Worm (Caenorhabditis elegans): ENCODE data around the gene sym-2.
A peak's percentile ranks its signal among the peaks of the same experiment; 100 is the strongest.

Gene sym-2

ce11 chrII:9189648-9190047 lies 1.4 kb upstream of the sym-2 start:
- no peak for TF ChIP-seq ceh-28 (tag; optimal IDR thresholded peaks at IDR 0.05)
- TF ChIP-seq nhr-76 (tag; optimal IDR thresholded peaks at IDR 0.05) = no peak
- TF ChIP-seq lin-39 (tag; optimal IDR thresholded peaks at IDR 0.05) = no peak
- no peak for TF ChIP-seq egl-27 (tag; optimal IDR thresholded peaks at IDR 0.05)
- TF ChIP-seq elt-1 (tag; optimal IDR thresholded peaks at IDR 0.05) = peak; percentile 1
- no peak for TF ChIP-seq sea-2 (GFP tag; optimal IDR thresholded peaks at IDR 0.05)
- peak; percentile 83 for TF ChIP-seq nhr-23 (tag; optimal IDR thresholded peaks at IDR 0.05)
- peak; percentile 75 for TF ChIP-seq nhr-25 (tag; optimal IDR thresholded peaks at IDR 0.05)
- TF ChIP-seq ztf-4 (tag; optimal IDR thresholded peaks at IDR 0.05) = no peak
- TF ChIP-seq pha-4 (tag; optimal IDR thresholded peaks at IDR 0.05) = no peak
- no peak for TF ChIP-seq fos-1 (tag; optimal IDR thresholded peaks at IDR 0.05)
- no peak for TF ChIP-seq nfya-1 (tag; optimal IDR thresholded peaks at IDR 0.05; ENCODE audit: insufficient read depth)
- TF ChIP-seq eor-1 (tag; optimal IDR thresholded peaks at IDR 0.05) = no peak

- no peak for TF ChIP-seq unc-39 (tag; optimal IDR thresholded peaks at IDR 0.05)
- TF ChIP-seq pha-4 (tag; optimal IDR thresholded peaks at IDR 0.05) = peak; percentile 95
Observed at ce11 chrII:9185915-9186314, 2.4 kb downstream of the sym-2 start.

- TF ChIP-seq pqm-1 (tag; optimal IDR thresholded peaks at IDR 0.05) (peak; percentile 51), pha-4 (tag; optimal IDR thresholded peaks at IDR 0.05) (peak; percentile 48), lin-39 (tag; optimal IDR thresholded peaks at IDR 0.05) (no peak), nhr-11 (tag; optimal IDR thresholded peaks at IDR 0.05) (no peak), elt-2 (tag; optimal IDR thresholded peaks at IDR 0.05) (peak; percentile 60)
Observed at ce11 chrII:9181155-9181554, 7.1 kb downstream of the sym-2 start.

- TF ChIP-seq snpc-4 (tag; optimal IDR thresholded peaks at IDR 0.05) (no peak), pha-4 (tag; optimal IDR thresholded peaks at IDR 0.05) (no peak)
Observed at ce11 chrII:9178811-9179210, 9.5 kb downstream of the sym-2 start.

- TF ChIP-seq ceh-16 (tag; optimal IDR thresholded peaks at IDR 0.05) (no peak), nhr-76 (tag; optimal IDR thresholded peaks at IDR 0.05) (no peak), nhr-28 (tag; optimal IDR thresholded peaks at IDR 0.05) (no peak), eor-1 (tag; optimal IDR thresholded peaks at IDR 0.05) (no peak), egl-5 (tag; optimal IDR thresholded peaks at IDR 0.05) (peak; percentile 40), hmg-11 (tag; optimal IDR thresholded peaks at IDR 0.05) (peak; percentile 23), pha-4 (tag; optimal IDR thresholded peaks at IDR 0.05) (peak; percentile 82), ztf-4 (tag; optimal IDR thresholded peaks at IDR 0.05) (no peak), lin-39 (tag; optimal IDR thresholded peaks at IDR 0.05) (peak; percentile 48), ceh-9 (tag; optimal IDR thresholded peaks at IDR 0.05) (no peak), aly-2 (tag; optimal IDR thresholded peaks at IDR 0.05) (no peak), lin-15B (tag; optimal IDR thresholded peaks at IDR 0.05) (peak; percentile 58), R02D3.7 (tag; optimal IDR thresholded peaks at IDR 0.05) (no peak), jun-1 (tag; optimal IDR thresholded peaks at IDR 0.05) (no peak), zag-1 (tag; optimal IDR thresholded peaks at IDR 0.05) (no peak), nhr-43 (tag; optimal IDR thresholded peaks at IDR 0.05; ENCODE audit: poor library complexity, severe bottlenecking) (no peak), unc-62 (GFP tag; optimal IDR thresholded peaks at IDR 0.05) (no peak), elt-2 (tag; optimal IDR thresholded peaks at IDR 0.05) (peak; percentile 16), nhr-12 (tag; optimal IDR thresholded peaks at IDR 0.05) (no peak), ama-1 (optimal IDR thresholded peaks at IDR 0.05) (no peak), nhr-67 (tag; optimal IDR thresholded peaks at IDR 0.05) (no peak), elt-1 (tag; optimal IDR thresholded peaks at IDR 0.05) (no peak), ceh-28 (tag; optimal IDR thresholded peaks at IDR 0.05) (no peak), mdl-1 (tag; optimal IDR thresholded peaks at IDR 0.05) (no peak), lsy-12 (tag; optimal IDR thresholded peaks at IDR 0.05) (no peak), nfya-1 (tag; optimal IDR thresholded peaks at IDR 0.05; ENCODE audit: insufficient read depth) (peak; percentile 45), daf-12 (tag; optimal IDR thresholded peaks at IDR 0.05) (no peak)
Observed at ce11 chrII:9177080-9177479, 11.2 kb downstream of the sym-2 start, which contains the start of the genes sec-5 and pir-1. Gene sec-5 (minus strand): TSS chrII:9177152. Gene pir-1 (plus strand): TSS chrII:9177300.
